Worm (Caenorhabditis elegans) whole organism, L4 larva: ENCODE results near the gene T05A8.7.

Experiments
- F26F4.8 ChIP-seq: fragments of 200-800 bp; sonication (Bioruptor generic); conservative IDR thresholded peaks from 2 replicates; pipeline ENCODE4 v1.3.6; 2022; ENCODE audit warnings: missing genetic modification characterization, missing compliant biosample characterization
- ceh-20 ChIP-seq: fragments of 200-800 bp; sonication (Bioruptor generic); IDR thresholded peaks from 2 replicates; pipeline ENCODE4 v1.3.6; 2022; ENCODE audit warnings: missing genetic modification reagents, missing genetic modification characterization, missing compliant biosample characterization
- nhr-102 ChIP-seq: sonication (generic microtip); optimal IDR thresholded peaks from 2 replicates; lab custom pipeline; 2016; ENCODE audit warnings: mild to moderate bottlenecking, missing genetic modification characterization, moderate library complexity, missing compliant biosample characterization
- spr-1 ChIP-seq: sonication (generic microtip); optimal IDR thresholded peaks from 2 replicates; lab custom pipeline; 2016; ENCODE audit warnings: mild to moderate bottlenecking, missing genetic modification characterization, missing compliant biosample characterization
- unc-39 ChIP-seq: sonication (generic microtip); optimal IDR thresholded peaks from 2 replicates; lab custom pipeline; 2017; ENCODE audit warnings: missing biosample characterization, missing genetic modification characterization
- ztf-11 ChIP-seq: fragments of 150-350 bp; optimal IDR thresholded peaks from 2 replicates; lab custom pipeline; 2014; ENCODE audit warnings: missing biosample characterization, missing genetic modification characterization

DNA sequence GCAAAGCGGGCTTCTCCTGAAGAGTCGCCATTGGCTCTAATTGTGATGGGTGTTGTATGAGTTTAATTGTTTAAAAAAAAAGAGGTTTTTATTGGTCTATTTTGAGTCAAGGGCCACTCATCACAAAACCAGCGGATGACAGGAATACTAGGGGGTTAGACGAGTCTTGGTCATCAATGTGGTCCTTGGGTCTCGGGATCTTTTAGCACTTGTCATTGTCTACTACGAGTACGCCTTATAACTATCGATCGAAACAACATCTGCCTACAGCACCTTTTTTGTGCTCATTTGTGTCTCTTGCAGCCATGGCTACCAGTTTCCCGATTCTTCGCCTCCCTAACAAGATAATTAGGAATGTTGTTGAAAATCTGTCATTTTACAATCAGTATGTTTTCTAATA, 22.5 kb upstream of the T05A8.7 start, which contains the start of gene fbxb-108:
- no peak for TF ChIP-seq spr-1 (tag; lab: Kevin White, UChicago)
- no peak for TF ChIP-seq ztf-11 (tag; lab: Kevin White, UChicago)
- TF ChIP-seq unc-39 (tag; lab: Kevin White, UChicago), result no peak
- no peak for TF ChIP-seq ceh-20 (GFP tag; lab: Robert Waterston, UW)
- no peak for TF ChIP-seq F26F4.8 (GFP tag; lab: Robert Waterston, UW)
- no peak for TF ChIP-seq nhr-102 (tag; lab: Kevin White, UChicago)
